Worm (Caenorhabditis elegans) whole organism, late embryonic: ENCODE measurements around the gene C29F3.3.
"Not testable (repeated sequence)": the region's sequence is repeated elsewhere in the genome, so short reads cannot be mapped to it uniquely, and the experiment has no call there.

ENCODE experiments used
- F13H6.1 ChIP-seq: sonication (generic microtip); optimal IDR thresholded peaks from 2 replicates; lab custom pipeline; 2016; ENCODE audit warnings: missing genetic modification characterization, missing compliant biosample characterization
- T23F11.4 ChIP-seq: fragments of 200-800 bp; sonication (Bioruptor generic); optimal IDR thresholded peaks from 2 replicates; lab custom pipeline; 2018; ENCODE audit warnings: mild to moderate bottlenecking, missing genetic modification characterization, missing compliant biosample characterization
- Y22D7AL.16 ChIP-seq: sonication (generic microtip); optimal IDR thresholded peaks from 2 replicates; lab custom pipeline; 2016; ENCODE audit warnings: missing genetic modification characterization, missing compliant biosample characterization
- ceh-14 ChIP-seq: sonication (generic microtip); optimal IDR thresholded peaks from 2 replicates; lab custom pipeline; 2016; ENCODE audit warnings: missing genotype, missing genetic modification characterization, missing compliant biosample characterization
- ceh-19 ChIP-seq: fragments of 200-800 bp; sonication (Bioruptor generic); optimal IDR thresholded peaks from 2 replicates; lab custom pipeline; 2018; ENCODE audit warnings: mild to moderate bottlenecking, missing genetic modification characterization, missing compliant biosample characterization
- ceh-22 ChIP-seq: sonication (generic microtip); optimal IDR thresholded peaks from 2 replicates; lab custom pipeline; 2017; ENCODE audit warnings: missing biosample characterization, missing genetic modification characterization
- ceh-34 ChIP-seq: sonication (generic microtip); optimal IDR thresholded peaks from 2 replicates; lab custom pipeline; 2016; ENCODE audit warnings: mild to moderate bottlenecking, missing genetic modification characterization, missing compliant biosample characterization
- ceh-48 ChIP-seq: sonication (generic microtip); optimal IDR thresholded peaks from 2 replicates; lab custom pipeline; 2016; ENCODE audit warnings: missing genetic modification characterization, inconsistent platforms, missing compliant biosample characterization
- ceh-9 ChIP-seq: sonication (generic microtip); optimal IDR thresholded peaks from 2 replicates; lab custom pipeline; 2016; ENCODE audit warnings: mild to moderate bottlenecking, missing genetic modification characterization, inconsistent platforms, missing compliant biosample characterization
- che-1 ChIP-seq: sonication (generic microtip); optimal IDR thresholded peaks from 2 replicates; lab custom pipeline; 2016; ENCODE audit warnings: mild to moderate bottlenecking, missing genetic modification characterization, missing compliant biosample characterization
- dmd-4 ChIP-seq: sonication (generic microtip); optimal IDR thresholded peaks from 2 replicates; lab custom pipeline; 2016; ENCODE audit warnings: borderline replicate concordance, missing genetic modification characterization, missing compliant biosample characterization
- dve-1 ChIP-seq: sonication (generic microtip); optimal IDR thresholded peaks from 2 replicates; lab custom pipeline; 2017; ENCODE audit warnings: antibody characterized with exemption, mild to moderate bottlenecking, missing genetic modification characterization, missing compliant biosample characterization
- elt-2 ChIP-seq: sonication (generic microtip); optimal IDR thresholded peaks from 2 replicates; lab custom pipeline; 2016; ENCODE audit warnings: missing genetic modification reagents, missing genetic modification characterization, missing compliant biosample characterization
- ets-4 ChIP-seq: sonication (generic microtip); optimal IDR thresholded peaks from 2 replicates; lab custom pipeline; 2016; ENCODE audit warnings: missing genetic modification characterization, missing compliant biosample characterization
- eyg-1 ChIP-seq: sonication (generic microtip); optimal IDR thresholded peaks from 2 replicates; lab custom pipeline; 2016; ENCODE audit warnings: missing genotype, missing genetic modification characterization, missing compliant biosample characterization
- hlh-6 ChIP-seq: sonication (generic microtip); optimal IDR thresholded peaks from 2 replicates; lab custom pipeline; 2016; ENCODE audit warnings: missing genotype, missing genetic modification characterization, missing compliant biosample characterization
- hlh-8 ChIP-seq: sonication (generic microtip); optimal IDR thresholded peaks from 2 replicates; lab custom pipeline; 2016; ENCODE audit warnings: missing genotype, missing genetic modification characterization, missing compliant biosample characterization
- lim-6 ChIP-seq: sonication (generic microtip); optimal IDR thresholded peaks from 2 replicates; lab custom pipeline; 2016; ENCODE audit warnings: missing genetic modification characterization, missing compliant biosample characterization
- madf-2 ChIP-seq: sonication (generic microtip); optimal IDR thresholded peaks from 2 replicates; lab custom pipeline; 2017; ENCODE audit warnings: missing genetic modification characterization, missing compliant biosample characterization
- mec-3 ChIP-seq: sonication (generic microtip); optimal IDR thresholded peaks from 2 replicates; lab custom pipeline; 2016; ENCODE audit warnings: borderline replicate concordance, missing genetic modification characterization, missing compliant biosample characterization
- nhr-232 ChIP-seq: sonication (generic microtip); optimal IDR thresholded peaks from 2 replicates; lab custom pipeline; 2016; ENCODE audit warnings: missing genetic modification characterization, missing compliant biosample characterization
- npax-4 ChIP-seq: sonication (generic microtip); optimal IDR thresholded peaks from 2 replicates; lab custom pipeline; 2016; ENCODE audit warnings: missing genetic modification characterization, missing compliant biosample characterization
- odd-2 ChIP-seq: sonication (generic microtip); optimal IDR thresholded peaks from 2 replicates; lab custom pipeline; 2017; ENCODE audit warnings: antibody characterized with exemption, mild to moderate bottlenecking, missing genetic modification characterization, missing compliant biosample characterization
- pax-1 ChIP-seq: fragments of 150-350 bp; optimal IDR thresholded peaks from 2 replicates; lab custom pipeline; 2014; ENCODE audit warnings: missing biosample characterization, missing genetic modification characterization
- pha-4 ChIP-seq: fragments of 150-350 bp; optimal IDR thresholded peaks from 2 replicates; lab custom pipeline; 2018; ENCODE audit warnings: missing biosample characterization, missing genetic modification reagents, missing genetic modification characterization
- pros-1 ChIP-seq: fragments of 150-350 bp; optimal IDR thresholded peaks from 2 replicates; lab custom pipeline; 2014; ENCODE audit warnings: missing biosample characterization, missing genetic modification reagents, missing genetic modification characterization
- rnt-1 ChIP-seq: sonication (generic microtip); optimal IDR thresholded peaks from 2 replicates; lab custom pipeline; 2016; ENCODE audit warnings: missing genetic modification characterization, missing compliant biosample characterization
- sox-4 ChIP-seq: sonication (generic microtip); optimal IDR thresholded peaks from 2 replicates; lab custom pipeline; 2017; ENCODE audit warnings: mild to moderate bottlenecking, missing genetic modification characterization, inconsistent platforms, missing compliant biosample characterization
- tbx-2 ChIP-seq: sonication (generic microtip); optimal IDR thresholded peaks from 2 replicates; lab custom pipeline; 2016; ENCODE audit warnings: missing genetic modification characterization, missing compliant biosample characterization
- tbx-7 ChIP-seq: sonication (generic microtip); optimal IDR thresholded peaks from 2 replicates; lab custom pipeline; 2016; ENCODE audit warnings: missing genotype, missing genetic modification characterization, missing compliant biosample characterization
- unc-3 ChIP-seq, 2 experiments: fragments of 200-800 bp in 1 of 2; sonication (Bioruptor generic) in 1 of 2; sonication (generic microtip) in 1 of 2; conservative IDR thresholded peaks in 1 of 2; optimal IDR thresholded peaks in 1 of 2; 2 replicates each; pipeline versions ENCODE4 v1.3.6 to Lab custom; 2016 to 2022; ENCODE audit warnings: missing compliant biosample characterization in 2 of 2, missing genetic modification characterization in 2 of 2, missing genetic modification reagents in 1 of 2
- unc-55 ChIP-seq: sonication (generic microtip); optimal IDR thresholded peaks from 2 replicates; lab custom pipeline; 2017; ENCODE audit warnings: missing biosample characterization, missing genetic modification reagents, missing genetic modification characterization
- unc-86 ChIP-seq: sonication (generic microtip); optimal IDR thresholded peaks from 2 replicates; lab custom pipeline; 2016; ENCODE audit warnings: missing genetic modification characterization, missing compliant biosample characterization

C29F3.3 gene

ce11 chrV:15376223-15376622, 29.0 kb upstream of the C29F3.3 start, which contains the start of gene srh-52:
Gene srh-52 (minus strand): TSS chrV:15376323.
- TF ChIP-seq ceh-19 = no peak

DNA sequence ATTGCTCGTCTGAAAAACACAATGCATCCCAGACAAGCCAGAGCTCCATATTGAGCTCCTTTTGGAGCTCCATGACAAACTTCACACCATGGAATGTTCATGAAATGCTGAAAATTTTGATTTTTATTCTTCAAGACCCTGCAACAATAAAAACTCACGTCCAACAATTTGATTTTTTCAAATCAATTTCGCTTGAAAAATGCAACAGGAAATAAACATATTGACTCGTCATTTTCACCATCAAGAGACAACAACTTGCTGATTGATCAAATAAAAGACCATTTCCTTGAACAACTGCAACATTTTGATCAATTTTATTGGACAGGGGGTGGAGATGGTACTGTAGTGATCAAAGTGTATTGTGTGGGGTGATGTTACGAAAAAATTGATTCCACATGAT, 22.5 kb upstream of the C29F3.3 start, which contains the start of gene nhr-269:
Gene nhr-269, minus strand, starts transcription at position 101 of the 400 bp plus-strand sequence.
- TF ChIP-seq dmd-4 = no peak
- no peak for TF ChIP-seq Y22D7AL.16
- no peak for TF ChIP-seq rnt-1 (tag; lab: Kevin White, UChicago)
- TF ChIP-seq dve-1 (tag; lab: Kevin White, UChicago) = no peak
- TF ChIP-seq mec-3 (tag; lab: Kevin White, UChicago) = no peak
- no peak for TF ChIP-seq unc-55 (GFP tag; lab: Kevin White, UChicago)
- TF ChIP-seq madf-2 (tag; lab: Kevin White, UChicago) = no peak
- no peak for TF ChIP-seq pax-1 (tag; lab: Kevin White, UChicago)
- no peak for TF ChIP-seq pha-4 (tag; lab: Kevin White, UChicago)

ce11 chrV:15367770-15368169, 20.6 kb upstream of the C29F3.3 start:
- no peak for TF ChIP-seq unc-86 (tag; lab: Kevin White, UChicago)
- no peak for TF ChIP-seq nhr-232 (tag; lab: Kevin White, UChicago)
- no peak for TF ChIP-seq ets-4 (tag; lab: Kevin White, UChicago)
- no peak for TF ChIP-seq tbx-2 (tag; lab: Kevin White, UChicago)
- no peak for TF ChIP-seq ceh-34 (tag; lab: Kevin White, UChicago)
- TF ChIP-seq ceh-14 (tag; lab: Kevin White, UChicago) = no peak
- no peak for TF ChIP-seq sox-4 (tag; lab: Kevin White, UChicago)

- TF ChIP-seq hlh-6; T23F11.4; F13H6.1 (tag; lab: Kevin White, UChicago): not testable (repeated sequence)
- TF ChIP-seq, all 69 proteins: peak for 0; not testable (repeated sequence) for 69
Measured at ce11 chrV:15361412-15361811, 14.2 kb upstream of the C29F3.3 start, which contains the start of gene ech-1.1. Gene ech-1.1 (minus strand): TSS chrV:15361512.

ce11 chrV:15354648-15355047, 7.5 kb upstream of the C29F3.3 start, which contains the start of gene C29F3.7:
Gene C29F3.7 (plus strand): TSS chrV:15354901.
- TF ChIP-seq ceh-9 (tag; lab: Kevin White, UChicago) = no peak
- no peak for TF ChIP-seq pha-4 (tag; lab: Kevin White, UChicago)
- no peak for TF ChIP-seq ets-4 (tag; lab: Kevin White, UChicago)
- TF ChIP-seq elt-2 (tag; lab: Kevin White, UChicago) = peak; percentile 62
- no peak for TF ChIP-seq T23F11.4
- TF ChIP-seq pros-1 (tag; lab: Kevin White, UChicago) = no peak
- TF ChIP-seq che-1 (tag; lab: Kevin White, UChicago) = no peak
- no peak for TF ChIP-seq hlh-8 (tag; lab: Kevin White, UChicago)

DNA sequence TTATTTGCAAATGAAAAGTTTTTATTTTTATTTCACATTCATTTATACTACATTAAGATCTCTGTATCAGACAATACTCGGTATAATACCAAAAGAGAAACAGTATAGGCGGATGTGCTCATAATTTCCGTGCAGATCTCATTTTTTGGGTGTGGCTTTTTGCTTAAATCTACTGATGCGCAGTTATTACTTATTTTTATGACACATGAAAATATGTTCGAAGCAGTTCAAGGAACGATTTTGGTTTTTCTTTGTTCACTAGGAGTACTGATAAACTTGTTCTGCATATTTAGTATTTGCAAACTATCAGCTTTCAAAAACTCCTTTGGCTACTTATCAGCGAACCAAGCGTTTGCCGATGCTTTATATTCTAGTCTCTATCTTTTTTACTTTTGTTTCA, 5.2 kb upstream of the C29F3.3 start, which contains the start of gene srx-58:
Gene srx-58, plus strand, starts transcription at position 301 of the 400 bp plus-strand sequence.
- no peak for TF ChIP-seq unc-3 (GFP tag; conservative IDR thresholded peaks at IDR 0.05; lab: Robert Waterston, UW)
- no peak for TF ChIP-seq unc-3 (tag; optimal IDR thresholded peaks at IDR 0.05; lab: Kevin White, UChicago)
- TF ChIP-seq ceh-14 (tag; lab: Kevin White, UChicago) = no peak
- TF ChIP-seq pax-1 (tag; lab: Kevin White, UChicago) = no peak
- TF ChIP-seq npax-4 (tag; lab: Kevin White, UChicago) = no peak
- TF ChIP-seq eyg-1 (tag; lab: Kevin White, UChicago) = no peak
- TF ChIP-seq dmd-4 = no peak
- no peak for TF ChIP-seq lim-6 (tag; lab: Kevin White, UChicago)
- TF ChIP-seq ets-4 (tag; lab: Kevin White, UChicago) = no peak
- no peak for TF ChIP-seq hlh-8 (tag; lab: Kevin White, UChicago)
- TF ChIP-seq odd-2 (tag; lab: Kevin White, UChicago) = no peak
- TF ChIP-seq ceh-48 (tag; lab: Kevin White, UChicago) = no peak
- TF ChIP-seq ceh-22 (tag; lab: Kevin White, UChicago) = no peak
- TF ChIP-seq ceh-34 (tag; lab: Kevin White, UChicago) = no peak
- TF ChIP-seq dve-1 (tag; lab: Kevin White, UChicago) = no peak
- no peak for TF ChIP-seq tbx-7 (tag; lab: Kevin White, UChicago)
